Worm (Caenorhabditis elegans): Measurements from ENCODE around the gene Y75B12A.2.
A peak's percentile ranks its signal among the peaks of the same experiment; 100 is the strongest.
"Not testable (repeated sequence)": the region's sequence is repeated elsewhere in the genome, so short reads cannot be mapped to it uniquely, and the experiment has no call there.

The Y75B12A.2 gene

ce11 chrV:15119517-15119916, 10.2 kb downstream of the Y75B12A.2 start, which contains the start of gene flor-1:
Gene flor-1 (minus strand): TSS chrV:15119617.
- TF ChIP-seq dao-5 (tag; optimal IDR thresholded peaks at IDR 0.05) (no peak), W03F9.2 (tag; optimal IDR thresholded peaks at IDR 0.05) (no peak), him-1 (tag; optimal IDR thresholded peaks at IDR 0.05) (no peak)

- not testable (repeated sequence) for TF ChIP-seq W03F9.2, dao-5, him-1 (tag; optimal IDR thresholded peaks at IDR 0.05)
Observed at ce11 chrV:15125162-15125561, 15.8 kb downstream of the Y75B12A.2 start, which contains the start of gene ugt-30. Gene ugt-30 (minus strand): TSS chrV:15125262.

- TF ChIP-seq W03F9.2 (tag; optimal IDR thresholded peaks at IDR 0.05) (no peak), dao-5 (tag; optimal IDR thresholded peaks at IDR 0.05) (no peak), him-1 (tag; optimal IDR thresholded peaks at IDR 0.05) (no peak)
Observed at ce11 chrV:15127413-15127812, 18.1 kb downstream of the Y75B12A.2 start, which contains the start of gene srj-27. Gene srj-27 (minus strand): TSS chrV:15127513.

ce11 chrV:15127955-15128354, 18.6 kb downstream of the Y75B12A.2 start, which contains the start of gene srr-7:
Gene srr-7 (plus strand): TSS chrV:15128255.
- TF ChIP-seq him-1 (tag; optimal IDR thresholded peaks at IDR 0.05): no peak
- TF ChIP-seq dao-5 (tag; optimal IDR thresholded peaks at IDR 0.05): no peak
- TF ChIP-seq W03F9.2 (tag; optimal IDR thresholded peaks at IDR 0.05): no peak

- TF ChIP-seq dao-5 (tag; optimal IDR thresholded peaks at IDR 0.05) (no peak), him-1 (tag; optimal IDR thresholded peaks at IDR 0.05) (no peak), W03F9.2 (tag; optimal IDR thresholded peaks at IDR 0.05) (no peak)
Observed at ce11 chrV:15132423-15132822, 23.1 kb downstream of the Y75B12A.2 start, which contains the start of gene str-171. Gene str-171 (minus strand): TSS chrV:15132523.

- no peak for TF ChIP-seq dao-5 (tag; optimal IDR thresholded peaks at IDR 0.05)
- TF ChIP-seq W03F9.2 (tag; optimal IDR thresholded peaks at IDR 0.05): no peak
- TF ChIP-seq him-1 (tag; optimal IDR thresholded peaks at IDR 0.05): no peak
Observed at ce11 chrV:15133812-15134211, 24.5 kb downstream of the Y75B12A.2 start.

- peak; percentile 65 for TF ChIP-seq W03F9.2 (tag; optimal IDR thresholded peaks at IDR 0.05)
- no peak for TF ChIP-seq dao-5 (tag; optimal IDR thresholded peaks at IDR 0.05)
Observed at ce11 chrV:15136772-15137171, 27.4 kb downstream of the Y75B12A.2 start, which contains the start of gene aipl-1. Gene aipl-1 (minus strand): TSS chrV:15136801.

ce11 chrV:15139811-15140210, 30.5 kb downstream of the Y75B12A.2 start:
- TF ChIP-seq him-1 (tag; optimal IDR thresholded peaks at IDR 0.05) (no peak), dao-5 (tag; optimal IDR thresholded peaks at IDR 0.05) (no peak), W03F9.2 (tag; optimal IDR thresholded peaks at IDR 0.05) (no peak)

- TF ChIP-seq W03F9.2 (tag; optimal IDR thresholded peaks at IDR 0.05) (no peak), him-1 (tag; optimal IDR thresholded peaks at IDR 0.05) (no peak), dao-5 (tag; optimal IDR thresholded peaks at IDR 0.05) (no peak)
Observed at ce11 chrV:15140247-15140646, 30.9 kb downstream of the Y75B12A.2 start, which contains the start of gene K08F9.3. Gene K08F9.3 (plus strand): TSS chrV:15140547.

ce11 chrV:15143285-15143684, 33.9 kb downstream of the Y75B12A.2 start, which contains the start of gene K08F9.1:
Gene K08F9.1 (minus strand): TSS chrV:15143385.
- TF ChIP-seq W03F9.2 (tag; optimal IDR thresholded peaks at IDR 0.05) (no peak), dao-5 (tag; optimal IDR thresholded peaks at IDR 0.05) (no peak), him-1 (tag; optimal IDR thresholded peaks at IDR 0.05) (no peak)

ce11 chrV:15143798-15144197, 34.4 kb downstream of the Y75B12A.2 start, which contains the start of gene K08F9.4:
Gene K08F9.4 (plus strand): TSS chrV:15144019.
- TF ChIP-seq W03F9.2 (tag; optimal IDR thresholded peaks at IDR 0.05) (peak; percentile 64), him-1 (tag; optimal IDR thresholded peaks at IDR 0.05) (no peak)

ce11 chrV:15147776-15148175, 38.4 kb downstream of the Y75B12A.2 start, which contains the start of gene T09F5.20:
Gene T09F5.20 (minus strand): TSS chrV:15147876.
- TF ChIP-seq W03F9.2 (tag; optimal IDR thresholded peaks at IDR 0.05) (no peak), dao-5 (tag; optimal IDR thresholded peaks at IDR 0.05) (no peak), him-1 (tag; optimal IDR thresholded peaks at IDR 0.05) (no peak)

ce11 chrV:15148800-15149199, 39.4 kb downstream of the Y75B12A.2 start, which contains the start of gene T09F5.1:
Gene T09F5.1 (plus strand): TSS chrV:15149100.
- TF ChIP-seq W03F9.2 (tag; optimal IDR thresholded peaks at IDR 0.05) (no peak), dao-5 (tag; optimal IDR thresholded peaks at IDR 0.05) (no peak), him-1 (tag; optimal IDR thresholded peaks at IDR 0.05) (no peak)

- TF ChIP-seq W03F9.2 (tag; optimal IDR thresholded peaks at IDR 0.05) (no peak), dao-5 (tag; optimal IDR thresholded peaks at IDR 0.05) (no peak), him-1 (tag; optimal IDR thresholded peaks at IDR 0.05) (no peak)
Observed at ce11 chrV:15150176-15150575, 40.8 kb downstream of the Y75B12A.2 start.

ce11 chrV:15150661-15151060, 41.3 kb downstream of the Y75B12A.2 start, which contains the start of gene T09F5.2:
Gene T09F5.2 (plus strand): TSS chrV:15150961.
- no peak for TF ChIP-seq him-1 (tag; optimal IDR thresholded peaks at IDR 0.05)
- TF ChIP-seq dao-5 (tag; optimal IDR thresholded peaks at IDR 0.05): no peak
- TF ChIP-seq W03F9.2 (tag; optimal IDR thresholded peaks at IDR 0.05): no peak
